Fruit fly (Drosophila melanogaster): Measurements from ENCODE around the gene eIF4E1.

eIF4E1 gene

dm6 chr3L:9410754-9411423 is 8.6 kb upstream of the eIF4E1 start, which contains the start of the genes CG4022 and Cpsf5 (continued):
- TF ChIP-seq eyg (GFP tag; optimal IDR thresholded peaks at IDR 0.05) (peak; percentile 2), CG12942 (GFP tag; optimal IDR thresholded peaks at IDR 0.05) (peak; percentile 73), so (GFP tag; IDR thresholded peaks at IDR 0.05) (peak; percentile 85; the same call in 2 of the 3 replicates), Hr78 (GFP tag; optimal IDR thresholded peaks at IDR 0.05) (no peak), zf30C (GFP tag; optimal IDR thresholded peaks at IDR 0.05) (no peak), HLH3B (GFP tag; IDR thresholded peaks at IDR 0.05) (peak; percentile 84), fd96Cb (tag; optimal IDR thresholded peaks at IDR 0.05) (peak; percentile 68), Rx (GFP tag; IDR thresholded peaks at IDR 0.05) (peak; percentile 38; the same call in 1 of the 2 replicates), Rfx (GFP tag; IDR thresholded peaks at IDR 0.05) (peak; percentile 88), CG6765 (GFP tag; optimal IDR thresholded peaks at IDR 0.05) (no peak), CG9727 (GFP tag; optimal IDR thresholded peaks at IDR 0.05) (peak; percentile 84), CG33557 (GFP tag; optimal IDR thresholded peaks at IDR 0.05) (peak; percentile 86), Oaz (GFP tag; IDR thresholded peaks at IDR 0.05) (peak; percentile 80), CG6272 (GFP tag; IDR thresholded peaks at IDR 0.05) (peak; percentile 66), MESR4 (GFP tag; optimal IDR thresholded peaks at IDR 0.05) (peak; percentile 50), CG6254 (GFP tag; optimal IDR thresholded peaks at IDR 0.05) (peak; percentile 51), grau (tag; optimal IDR thresholded peaks at IDR 0.05) (peak; percentile 86), CG9609 (GFP tag; optimal IDR thresholded peaks at IDR 0.05) (peak; percentile 50), nau (GFP tag; optimal IDR thresholded peaks at IDR 0.05) (peak; percentile 36), CG12744 (GFP tag; optimal IDR thresholded peaks at IDR 0.05) (peak; percentile 62), HLH4C (GFP tag; IDR thresholded peaks at IDR 0.05; ENCODE audit: partially characterized antibody) (peak; percentile 41; the same call in 1 of the 3 replicates), jumu (GFP tag; optimal IDR thresholded peaks at IDR 0.05) (peak; percentile 67), tin (GFP tag; optimal IDR thresholded peaks at IDR 0.05) (peak; percentile 81), esg (GFP tag; conservative IDR thresholded peaks at IDR 0.05) (peak; percentile 79), MBD-R2 (GFP tag; IDR thresholded peaks at IDR 0.05) (peak; percentile 84), chn (GFP tag; optimal IDR thresholded peaks at IDR 0.05) (peak; percentile 84), bsh (GFP tag; optimal IDR thresholded peaks at IDR 0.05) (peak in 1 of 2 experiments; percentile 87), CTCF (GFP tag; optimal IDR thresholded peaks at IDR 0.05) (no peak), CG32532 (GFP tag; IDR thresholded peaks at IDR 0.05) (peak; percentile 91), CG1024 (GFP tag; IDR thresholded peaks at IDR 0.05) (peak; percentile 66), Mrtf (GFP tag; IDR thresholded peaks at IDR 0.05) (peak; percentile 40; the same call in 1 of the 3 replicates), Nf-YC (tag; optimal IDR thresholded peaks at IDR 0.05) (peak; percentile 79), B-H2 (GFP tag; optimal IDR thresholded peaks at IDR 0.05) (peak; percentile 89), Sin3A (optimal IDR thresholded peaks at IDR 0.05) (peak; percentile 77), HHEX (GFP tag; optimal IDR thresholded peaks at IDR 0.05) (peak; percentile 69), Lim3 (GFP tag; IDR thresholded peaks at IDR 0.05) (no peak), unc-4 (GFP tag; IDR thresholded peaks at IDR 0.05; ENCODE audit: partially characterized antibody) (0 out of 2 replicates have a peak, but pooled peaks have one; percentile 16), pb (GFP tag; optimal IDR thresholded peaks at IDR 0.05) (peak; percentile 31), CG11560 (tag; IDR thresholded peaks at IDR 0.05) (0 out of 3 replicates have a peak, but pooled peaks have one; percentile 20), CG15011 (GFP tag; optimal IDR thresholded peaks at IDR 0.05) (peak; percentile 29), CG31388 (GFP tag; optimal IDR thresholded peaks at IDR 0.05) (peak; percentile 46), CG3847 (GFP tag; IDR thresholded peaks at IDR 0.05) (peak; percentile 88), CG10209 (GFP tag; optimal IDR thresholded peaks at IDR 0.05) (peak; percentile 80), Lpt (GFP tag; optimal IDR thresholded peaks at IDR 0.05) (no peak), CG7357 (GFP tag; IDR thresholded peaks at IDR 0.05) (0 out of 3 replicates have a peak, but pooled peaks have one; percentile 55), Hmx (GFP tag; optimal IDR thresholded peaks at IDR 0.05) (peak; percentile 44), vvl (GFP tag; IDR thresholded peaks at IDR 0.05) (peak; percentile 85), schlank (tag; optimal IDR thresholded peaks at IDR 0.05) (peak; percentile 63), dimm (GFP tag; IDR thresholded peaks at IDR 0.05) (no peak; the same call in 1 of the 2 replicates), CG3065 (GFP tag; optimal IDR thresholded peaks at IDR 0.05) (peak; percentile 46)
